Worm (Caenorhabditis elegans) whole organism, L2 larva: ENCODE measurements around the gene F01D5.8.
"Not testable (repeated sequence)": the region's sequence is repeated elsewhere in the genome, so short reads cannot be mapped to it uniquely, and the experiment has no call there.

Experiments used
- ceh-82 ChIP-seq: fragments of 150-350 bp; optimal IDR thresholded peaks from 2 replicates; lab custom pipeline; 2014; ENCODE audit warnings: missing biosample characterization, missing genetic modification characterization
- fos-1 ChIP-seq: fragments of 150-350 bp; optimal IDR thresholded peaks from 2 replicates; lab custom pipeline; 2014; ENCODE audit warnings: missing biosample characterization, missing genetic modification characterization
- lin-13 ChIP-seq: fragments of 150-350 bp; optimal IDR thresholded peaks from 2 replicates; lab custom pipeline; 2014; ENCODE audit warnings: missing biosample characterization, missing genetic modification reagents, missing genetic modification characterization
- nhr-77 ChIP-seq: fragments of 150-350 bp; optimal IDR thresholded peaks from 2 replicates; lab custom pipeline; 2014; ENCODE audit warnings: missing biosample characterization, missing genetic modification characterization

- not testable (repeated sequence) for TF ChIP-seq ceh-82; nhr-77 (tag; lab: Kevin White, UChicago); lin-13
- peak; percentile 8 for TF ChIP-seq fos-1
Measured at ce11 chrII:14000044-14000443, 10.5 kb upstream of the F01D5.8 start, which contains the start of gene F01D5.3.
